Fruit fly (Drosophila melanogaster) whole organism, adult: ENCODE results near the gene comm2.

Experiments used
- CG12768 ChIP-seq: fragments of 200-800 bp; sonication (Bioruptor generic); optimal IDR thresholded peaks from 2 replicates; lab custom pipeline; 2017; ENCODE audit warnings: missing biosample characterization, missing genetic modification characterization, mild to moderate bottlenecking, moderate library complexity, missing genetic modification reagents
- CG14711 ChIP-seq: fragments of 200-800 bp; sonication (Bioruptor generic); optimal IDR thresholded peaks from 2 replicates; lab custom pipeline; 2018; ENCODE audit warnings: missing biosample characterization, mild to moderate bottlenecking, missing genetic modification characterization, moderate library complexity
- CG33017 ChIP-seq: fragments of 200-800 bp; sonication (Bioruptor generic); optimal IDR thresholded peaks from 2 replicates; lab custom pipeline; 2018; ENCODE audit warnings: missing biosample characterization, mild to moderate bottlenecking, missing genetic modification characterization, moderate library complexity
- CG5204 ChIP-seq: fragments of 200-800 bp; sonication (Bioruptor generic); optimal IDR thresholded peaks from 2 replicates; lab custom pipeline; 2016; ENCODE audit warnings: missing biosample characterization, missing genetic modification characterization
- CG7101 ChIP-seq: fragments of 200-800 bp; sonication (Bioruptor generic); optimal IDR thresholded peaks from 2 replicates; lab custom pipeline; 2018; ENCODE audit warnings: missing biosample characterization, mild to moderate bottlenecking, missing genetic modification characterization, moderate library complexity
- Clk ChIP-seq: fragments of 200-800 bp; sonication (Bioruptor generic); optimal IDR thresholded peaks from 2 replicates; lab custom pipeline; 2017; ENCODE audit warnings: missing biosample characterization, missing genetic modification characterization
- Crg-1 ChIP-seq: fragments of 200-800 bp; sonication (Bioruptor generic); optimal IDR thresholded peaks from 2 replicates; lab custom pipeline; 2016; ENCODE audit warnings: missing biosample characterization, missing genetic modification characterization
- cnc ChIP-seq, 2 experiments: fragments of >200 bp; optimal IDR thresholded peaks; 2 replicates each; lab custom pipeline; 2017
- ovo ChIP-seq: fragments of 200-800 bp; sonication (Bioruptor generic); optimal IDR thresholded peaks from 2 replicates; lab custom pipeline; 2016; ENCODE audit warnings: missing biosample characterization, missing genetic modification characterization

dm6 chr3L:15659341-15659740 is 40.3 kb downstream of the comm2 start, which contains the start of the genes Eig71Eh and Eig71Ei:
- TF ChIP-seq Crg-1 (no peak), Clk (GFP tag; lab: Kevin White, UChicago) (no peak), CG12768 (GFP tag; lab: Kevin White, UChicago) (no peak), cnc (optimal IDR thresholded peaks at IDR 0.05; lab: Kevin White, UChicago) (no peak), CG7101 (no peak), CG5204 (GFP tag; lab: Kevin White, UChicago) (no peak), CG14711 (tag; lab: Kevin White, UChicago) (no peak), ovo (GFP tag; lab: Kevin White, UChicago) (no peak), CG33017 (no peak)
